Worm (Caenorhabditis elegans): ENCODE measurements around the gene F57A10.4.

Gene F57A10.4

DNA sequence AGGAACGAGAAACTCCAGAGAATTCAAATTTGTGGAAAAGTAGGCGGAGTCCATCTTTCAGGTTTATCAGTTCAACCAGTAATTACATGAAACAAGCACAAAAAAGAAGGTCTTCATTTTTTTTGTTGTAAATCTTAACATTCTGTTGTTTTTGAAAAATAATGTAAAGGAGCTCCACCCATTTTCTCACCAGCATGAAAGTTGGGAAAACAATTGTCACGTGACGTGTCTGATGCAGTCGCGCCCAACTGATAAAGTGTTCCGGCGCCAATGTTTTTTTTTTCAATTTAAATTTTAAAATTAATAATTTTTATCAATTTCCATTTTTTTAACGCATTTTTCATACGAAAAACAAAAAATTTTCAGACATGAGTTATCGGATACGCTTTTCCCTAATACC, at the start of gene F57A10.4:
Gene F57A10.4 (plus strand): TSS at position 367 of the 400 bp plus-strand sequence.
- no peak for TF ChIP-seq ref-2 (tag; optimal IDR thresholded peaks at IDR 0.05)
- no peak for TF ChIP-seq ceh-9 (tag; optimal IDR thresholded peaks at IDR 0.05)
- TF ChIP-seq hlh-13 (GFP tag; optimal IDR thresholded peaks at IDR 0.05) = no peak

DNA sequence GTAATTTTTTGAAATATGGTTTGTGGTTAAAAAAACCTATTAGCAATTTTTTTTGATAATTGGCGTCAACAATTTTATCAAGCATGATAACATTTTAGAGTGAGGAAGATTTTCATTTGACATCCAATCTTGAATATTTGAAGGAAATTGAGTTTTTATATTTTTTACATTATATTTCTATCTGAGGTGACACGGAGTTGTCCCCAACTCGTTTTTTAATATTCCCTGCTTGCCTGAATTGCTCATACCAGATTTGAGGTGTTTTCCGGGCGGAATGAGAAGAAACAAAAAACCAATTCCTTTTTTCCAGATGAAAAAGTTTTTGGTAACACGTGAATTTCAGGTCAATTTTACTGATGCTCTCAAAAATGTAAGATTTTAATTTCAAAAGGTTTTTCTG, 49.7 kb upstream of the F57A10.4 start, which contains the start of gene Y6E2A.7:
Gene Y6E2A.7 (plus strand): TSS at position 301 of the 400 bp plus-strand sequence.
- TF ChIP-seq madf-2 (tag; optimal IDR thresholded peaks at IDR 0.05) = no peak
- no peak for TF ChIP-seq ceh-30 (tag; optimal IDR thresholded peaks at IDR 0.05)
- no peak for TF ChIP-seq unc-3 (GFP tag; conservative IDR thresholded peaks at IDR 0.05)
- TF ChIP-seq unc-3 (tag; optimal IDR thresholded peaks at IDR 0.05) = no peak
- TF ChIP-seq ceh-18 (tag; optimal IDR thresholded peaks at IDR 0.05) = no peak
- TF ChIP-seq ceh-45 (GFP tag; IDR thresholded peaks at IDR 0.05) = no peak
- TF ChIP-seq dve-1 (tag; optimal IDR thresholded peaks at IDR 0.05) = no peak
- TF ChIP-seq nhr-11 (tag; optimal IDR thresholded peaks at IDR 0.05) = no peak
- no peak for TF ChIP-seq fkh-10 (GFP tag; optimal IDR thresholded peaks at IDR 0.05)
- TF ChIP-seq zip-5 (tag; optimal IDR thresholded peaks at IDR 0.05) = no peak
- no peak for TF ChIP-seq Y22D7AL.16 (tag; optimal IDR thresholded peaks at IDR 0.05)
- no peak for TF ChIP-seq gmeb-2 (tag; optimal IDR thresholded peaks at IDR 0.05)
- no peak for TF ChIP-seq che-1 (tag; optimal IDR thresholded peaks at IDR 0.05)
- no peak for TF ChIP-seq unc-42 (tag; optimal IDR thresholded peaks at IDR 0.05)
- TF ChIP-seq K09A11.1 (tag; optimal IDR thresholded peaks at IDR 0.05; ENCODE audit: insufficient read depth) = no peak
- no peak for TF ChIP-seq mec-3 (tag; optimal IDR thresholded peaks at IDR 0.05; ENCODE audit: borderline replicate concordance)
- TF ChIP-seq npax-4 (tag; optimal IDR thresholded peaks at IDR 0.05) = no peak
- TF ChIP-seq ets-4 (tag; optimal IDR thresholded peaks at IDR 0.05) = no peak

DNA sequence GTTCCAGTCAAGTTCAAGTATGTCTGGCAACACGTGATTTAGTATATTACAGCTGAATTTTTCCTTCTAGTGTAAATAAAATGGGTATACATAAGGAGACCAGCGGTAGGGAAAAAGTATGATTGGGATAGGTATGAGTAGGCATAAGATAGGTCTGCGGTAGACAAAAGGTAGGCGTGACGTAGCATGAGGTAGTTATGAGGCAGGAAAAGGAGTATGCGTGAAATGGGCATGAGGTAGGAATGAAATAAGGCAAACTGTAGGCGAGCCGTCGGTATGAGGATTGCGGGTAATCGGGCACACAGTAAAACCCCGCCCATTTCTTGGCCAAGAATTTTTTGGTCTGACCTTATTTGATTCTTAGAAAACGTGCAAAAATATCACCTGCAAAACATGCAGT, 47.8 kb upstream of the F57A10.4 start:
- TF ChIP-seq fax-1 (tag; optimal IDR thresholded peaks at IDR 0.05) (no peak), ceh-24 (tag; optimal IDR thresholded peaks at IDR 0.05) (no peak), unc-42 (tag; optimal IDR thresholded peaks at IDR 0.05) (no peak), unc-55 (GFP tag; optimal IDR thresholded peaks at IDR 0.05) (no peak), sdc-2 (tag; optimal IDR thresholded peaks at IDR 0.05) (no peak), ceh-45 (GFP tag; IDR thresholded peaks at IDR 0.05) (no peak), nhr-11 (tag; optimal IDR thresholded peaks at IDR 0.05) (no peak), pag-3 (tag; optimal IDR thresholded peaks at IDR 0.05; ENCODE audit: borderline replicate concordance) (no peak), ztf-16 (tag; optimal IDR thresholded peaks at IDR 0.05) (no peak), ets-4 (tag; optimal IDR thresholded peaks at IDR 0.05) (no peak), pqm-1 (tag; optimal IDR thresholded peaks at IDR 0.05) (no peak), tbx-7 (tag; optimal IDR thresholded peaks at IDR 0.05) (no peak), unc-3 (GFP tag; conservative IDR thresholded peaks at IDR 0.05) (no peak), unc-3 (tag; optimal IDR thresholded peaks at IDR 0.05) (no peak), ceh-31 (tag; optimal IDR thresholded peaks at IDR 0.05) (no peak), ceh-30 (tag; optimal IDR thresholded peaks at IDR 0.05) (no peak)

DNA sequence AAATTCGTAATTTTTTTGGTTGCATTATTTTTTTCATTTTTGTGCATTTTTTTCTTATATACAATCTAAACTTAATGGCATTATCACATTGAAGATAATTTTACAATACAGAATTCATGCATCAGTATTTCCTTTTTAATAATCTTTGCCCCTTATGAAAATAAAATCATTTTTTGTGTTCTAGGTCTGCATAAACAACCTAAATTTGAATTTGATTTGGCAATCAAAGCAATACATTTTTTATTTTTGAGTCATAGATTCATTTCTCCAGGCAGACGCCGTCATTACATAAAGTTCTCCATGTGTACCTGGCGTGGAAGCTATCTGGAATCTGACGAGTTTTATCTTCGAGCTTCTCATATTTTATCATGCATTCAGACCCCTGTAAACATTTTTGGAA, 47.4 kb upstream of the F57A10.4 start, which contains the start of gene srh-140:
Gene srh-140 (plus strand): TSS at position 301 of the 400 bp plus-strand sequence.
- no peak for TF ChIP-seq tbx-7 (tag; optimal IDR thresholded peaks at IDR 0.05)
- no peak for TF ChIP-seq ztf-16 (tag; optimal IDR thresholded peaks at IDR 0.05)
- TF ChIP-seq sdc-2 (tag; optimal IDR thresholded peaks at IDR 0.05) = no peak
- TF ChIP-seq F13H6.1 (tag; optimal IDR thresholded peaks at IDR 0.05) = no peak
- TF ChIP-seq ceh-34 (tag; optimal IDR thresholded peaks at IDR 0.05) = no peak
- no peak for TF ChIP-seq odd-2 (tag; optimal IDR thresholded peaks at IDR 0.05)
- TF ChIP-seq fkh-10 (GFP tag; optimal IDR thresholded peaks at IDR 0.05) = no peak
- TF ChIP-seq ceh-48 (tag; optimal IDR thresholded peaks at IDR 0.05) = no peak
- TF ChIP-seq hlh-15 (tag; optimal IDR thresholded peaks at IDR 0.05) = no peak
- TF ChIP-seq ceh-2 (tag; optimal IDR thresholded peaks at IDR 0.05) = no peak
- TF ChIP-seq unc-42 (tag; optimal IDR thresholded peaks at IDR 0.05) = no peak
- TF ChIP-seq lim-6 (tag; optimal IDR thresholded peaks at IDR 0.05) = no peak
- TF ChIP-seq ets-4 (tag; optimal IDR thresholded peaks at IDR 0.05) = no peak
- TF ChIP-seq pax-1 (tag; optimal IDR thresholded peaks at IDR 0.05) = no peak
- TF ChIP-seq unc-55 (GFP tag; optimal IDR thresholded peaks at IDR 0.05) = no peak
- no peak for TF ChIP-seq C38D4.7 (GFP tag; optimal IDR thresholded peaks at IDR 0.05)
